Fruit fly (Drosophila melanogaster) whole organism, pupa: ENCODE data around the gene CG14262.
A peak's percentile ranks its signal among the peaks of the same experiment; 100 is the strongest.

Experiments
- CG10348 ChIP-seq: fragments of 200-800 bp; sonication (Bioruptor generic); IDR thresholded peaks from 2 replicates; pipeline ENCODE4 v1.3.6; 2022; ENCODE audit warnings: missing biosample characterization, missing genetic modification characterization
- CG12605 ChIP-seq: fragments of 200-800 bp; sonication (Bioruptor generic); IDR thresholded peaks from 2 replicates; pipeline ENCODE4 v1.3.6; 2022; ENCODE audit warnings: missing biosample characterization, missing genetic modification characterization
- CG13204 ChIP-seq: fragments of 200-800 bp; sonication (Bioruptor generic); optimal IDR thresholded peaks from 2 replicates; lab custom pipeline; 2018; ENCODE audit warnings: missing biosample characterization, mild to moderate bottlenecking, missing genetic modification characterization, moderate library complexity
- CG14655 ChIP-seq: fragments of 200-800 bp; sonication (Bioruptor generic); optimal IDR thresholded peaks from 3 replicates; lab custom pipeline; 2017; ENCODE audit warnings: mild to moderate bottlenecking, missing biosample characterization, missing genetic modification reagents, missing genetic modification characterization
- CG15710 ChIP-seq: fragments of 200-800 bp; sonication (Bioruptor generic); optimal IDR thresholded peaks from 2 replicates; lab custom pipeline; 2018; ENCODE audit warnings: missing biosample characterization, mild to moderate bottlenecking, missing genetic modification characterization, moderate library complexity
- CG17806 ChIP-seq: fragments of 200-800 bp; sonication (Bioruptor generic); optimal IDR thresholded peaks from 2 replicates; lab custom pipeline; 2018; ENCODE audit warnings: missing biosample characterization, mild to moderate bottlenecking, missing genetic modification characterization, moderate library complexity
- CG32121 ChIP-seq: fragments of 200-800 bp; sonication (Bioruptor generic); IDR thresholded peaks from 2 replicates; pipeline ENCODE4 v1.3.6; 2022; ENCODE audit warnings: missing biosample characterization, missing genetic modification characterization
- CG34367 ChIP-seq: fragments of 200-800 bp; sonication (Bioruptor generic); optimal IDR thresholded peaks from 2 replicates; lab custom pipeline; 2018; ENCODE audit warnings: missing biosample characterization, mild to moderate bottlenecking, missing genetic modification characterization
- CG4496 ChIP-seq: fragments of 200-800 bp; sonication (Bioruptor generic); IDR thresholded peaks from 3 replicates; pipeline ENCODE4 v1.3.6; 2022; ENCODE audit warnings: missing biosample characterization, missing genetic modification characterization
- CG8159 ChIP-seq: fragments of 200-800 bp; sonication (Bioruptor generic); optimal IDR thresholded peaks from 3 replicates; lab custom pipeline; 2018; ENCODE audit warnings: missing biosample characterization, mild to moderate bottlenecking, missing genetic modification characterization, moderate library complexity
- CG8301 ChIP-seq: fragments of 200-800 bp; sonication (Bioruptor generic); optimal IDR thresholded peaks from 2 replicates; lab custom pipeline; 2018; ENCODE audit warnings: missing biosample characterization, mild to moderate bottlenecking, missing genetic modification characterization
- CG9948 ChIP-seq: fragments of 200-800 bp; sonication (Bioruptor generic); optimal IDR thresholded peaks from 2 replicates; lab custom pipeline; 2018; ENCODE audit warnings: missing biosample characterization, mild to moderate bottlenecking, missing genetic modification characterization, moderate library complexity
- D1 ChIP-seq: fragments of 200-800 bp; sonication (Bioruptor generic); optimal IDR thresholded peaks from 2 replicates; lab custom pipeline; 2018; ENCODE audit warnings: missing biosample characterization, mild to moderate bottlenecking, missing genetic modification characterization, moderate library complexity
- EcR ChIP-seq: fragments of 200-800 bp; sonication (Bioruptor generic); optimal IDR thresholded peaks from 3 replicates; lab custom pipeline; 2019; ENCODE audit warnings: missing biosample characterization, missing genetic modification characterization, mild to moderate bottlenecking, moderate library complexity, missing genetic modification reagents
- Ets98B ChIP-seq: fragments of 200-800 bp; sonication (Bioruptor generic); IDR thresholded peaks from 2 replicates; pipeline ENCODE4 v1.3.6; 2022; ENCODE audit warnings: missing biosample characterization, missing genetic modification characterization
- Pif1A ChIP-seq: fragments of 200-800 bp; sonication (Bioruptor generic); optimal IDR thresholded peaks from 3 replicates; lab custom pipeline; 2016; ENCODE audit warnings: missing biosample characterization, missing genetic modification characterization
- Pif1B ChIP-seq: fragments of 200-800 bp; sonication (Bioruptor generic); optimal IDR thresholded peaks from 3 replicates; lab custom pipeline; 2016; ENCODE audit warnings: missing biosample characterization, missing genetic modification characterization
- Snoo ChIP-seq: fragments of 200-800 bp; sonication (Bioruptor generic); optimal IDR thresholded peaks from 3 replicates; lab custom pipeline; 2017; ENCODE audit warnings: missing biosample characterization, mild to moderate bottlenecking, missing genetic modification characterization, inconsistent platforms
- fd96Ca ChIP-seq: fragments of 200-800 bp; sonication (Bioruptor generic); IDR thresholded peaks from 3 replicates; pipeline ENCODE4 v1.3.6; 2022; ENCODE audit warnings: missing biosample characterization, missing genetic modification characterization
- gl ChIP-seq: fragments of 200-800 bp; sonication (Bioruptor generic); optimal IDR thresholded peaks from 2 replicates; lab custom pipeline; 2018; ENCODE audit warnings: missing biosample characterization, mild to moderate bottlenecking, missing genetic modification characterization
- rn ChIP-seq: fragments of 200-800 bp; sonication (Bioruptor generic); IDR thresholded peaks from 2 replicates; pipeline ENCODE4 v1.3.6; 2022; ENCODE audit warnings: missing biosample characterization, missing genetic modification characterization

CG14262 gene

dm6 chr3R:27226080-27226648, 39.1 kb downstream of the CG14262 start:
- TF ChIP-seq EcR (peak; percentile 41), CG4496 (GFP tag; lab: Robert Waterston, UW) (no peak), Pif1A (no peak), CG13204 (GFP tag; lab: Kevin White, UChicago) (peak; percentile 16)
- TF ChIP-seq, all 21 proteins: peak for 2

- peak; percentile 4 for TF ChIP-seq CG8301 (tag; lab: Kevin White, UChicago)
- TF ChIP-seq EcR = no peak
- peak; percentile 22 for TF ChIP-seq CG9948 (tag; lab: Kevin White, UChicago)
- peak; percentile 33 for TF ChIP-seq CG8159
- TF ChIP-seq CG14655 (GFP tag; lab: Kevin White, UChicago) = peak; percentile 20
Observed at dm6 chr3R:27225490-27225889, 39.7 kb downstream of the CG14262 start.

- TF ChIP-seq Pif1A = peak; percentile 66
- TF ChIP-seq CG32121 = peak; percentile 51; the same call in 1 of the 2 replicates
- no peak for TF ChIP-seq D1 (tag; lab: Kevin White, UChicago)
- TF ChIP-seq CG15710 (tag; lab: Kevin White, UChicago) = peak; percentile 69
- peak; percentile 73 for TF ChIP-seq fd96Ca
- TF ChIP-seq Snoo (tag; lab: Kevin White, UChicago) = peak; percentile 52
- peak; percentile 78 for TF ChIP-seq CG14655 (GFP tag; lab: Kevin White, UChicago)
- TF ChIP-seq CG8159 = peak; percentile 75
- TF ChIP-seq CG9948 (tag; lab: Kevin White, UChicago) = peak; percentile 60
- peak; percentile 72 for TF ChIP-seq Ets98B
- TF ChIP-seq CG13204 (GFP tag; lab: Kevin White, UChicago) = no peak
- peak; percentile 30 for TF ChIP-seq gl (tag; lab: Kevin White, UChicago)
- peak; percentile 71 for TF ChIP-seq CG17806 (tag; lab: Kevin White, UChicago)
- peak; percentile 60 for TF ChIP-seq CG34367 (tag; lab: Kevin White, UChicago)
- no peak for TF ChIP-seq EcR
- TF ChIP-seq CG12605 = peak; percentile 49
- peak; percentile 65 for TF ChIP-seq Pif1B (GFP tag; lab: Kevin White, UChicago)
- no peak for TF ChIP-seq CG10348
- peak; percentile 63; the same call in 2 of the 3 replicates for TF ChIP-seq CG4496 (GFP tag; lab: Robert Waterston, UW)
- TF ChIP-seq CG8301 (tag; lab: Kevin White, UChicago) = peak; percentile 70
- TF ChIP-seq rn (GFP tag; lab: Robert Waterston, UW) = peak; percentile 34; the same call in 1 of the 2 replicates
Observed at dm6 chr3R:27224727-27225126, 40.5 kb downstream of the CG14262 start.

dm6 chr3R:27223012-27223411, 42.2 kb downstream of the CG14262 start:
- no peak for TF ChIP-seq CG12605
- no peak for TF ChIP-seq fd96Ca
- no peak for TF ChIP-seq CG17806 (tag; lab: Kevin White, UChicago)
- TF ChIP-seq Pif1B (GFP tag; lab: Kevin White, UChicago) = no peak
- no peak for TF ChIP-seq D1 (tag; lab: Kevin White, UChicago)
- TF ChIP-seq CG8159 = no peak
- TF ChIP-seq CG9948 (tag; lab: Kevin White, UChicago) = no peak
- no peak for TF ChIP-seq CG10348
- no peak for TF ChIP-seq CG14655 (GFP tag; lab: Kevin White, UChicago)
- TF ChIP-seq Pif1A = no peak
- no peak for TF ChIP-seq rn (GFP tag; lab: Robert Waterston, UW)
- TF ChIP-seq CG32121 = no peak

dm6 chr3R:27222013-27222673, 43.1 kb downstream of the CG14262 start:
- TF ChIP-seq CG8159 (peak; percentile 71), Ets98B (no peak), CG12605 (no peak), CG9948 (tag; lab: Kevin White, UChicago) (peak; percentile 37), rn (GFP tag; lab: Robert Waterston, UW) (no peak), Pif1B (GFP tag; lab: Kevin White, UChicago) (no peak), CG8301 (tag; lab: Kevin White, UChicago) (no peak), CG15710 (tag; lab: Kevin White, UChicago) (peak; percentile 72), EcR (peak; percentile 52), CG32121 (no peak), Pif1A (peak; percentile 39), CG17806 (tag; lab: Kevin White, UChicago) (peak; percentile 59), D1 (tag; lab: Kevin White, UChicago) (no peak), CG4496 (GFP tag; lab: Robert Waterston, UW) (no peak), CG34367 (tag; lab: Kevin White, UChicago) (peak; percentile 48), CG10348 (no peak), CG13204 (GFP tag; lab: Kevin White, UChicago) (no peak), CG14655 (GFP tag; lab: Kevin White, UChicago) (no peak), gl (tag; lab: Kevin White, UChicago) (peak; percentile 28), fd96Ca (no peak), Snoo (tag; lab: Kevin White, UChicago) (peak; percentile 20)

dm6 chr3R:27220829-27221463, 44.3 kb downstream of the CG14262 start:
- TF ChIP-seq CG12605 (no peak), CG17806 (tag; lab: Kevin White, UChicago) (no peak), CG8301 (tag; lab: Kevin White, UChicago) (peak; percentile 7), CG14655 (GFP tag; lab: Kevin White, UChicago) (peak; percentile 41)
